Worm (Caenorhabditis elegans): Measurements from ENCODE around the gene mec-18.
A peak's percentile ranks its signal among the peaks of the same experiment; 100 is the strongest.

Gene mec-18

ce11 chrX:4245124-4245523 is 28.9 kb downstream of the mec-18 start:
- TF ChIP-seq nhr-80 (tag; optimal IDR thresholded peaks at IDR 0.05), result peak; percentile 87
- peak; percentile 33; the same call in 1 of the 2 replicates for TF ChIP-seq lin-26 (GFP tag; IDR thresholded peaks at IDR 0.05)
- peak in 1 of 2 experiments; percentile 56 for TF ChIP-seq let-607 (tag; optimal IDR thresholded peaks at IDR 0.05)
- TF ChIP-seq atf-7 (tag; optimal IDR thresholded peaks at IDR 0.05), result peak; percentile 49
- no peak for TF ChIP-seq hrde-1 (tag; optimal IDR thresholded peaks at IDR 0.05; ENCODE audit: borderline replicate concordance)
- TF ChIP-seq cebp-1 (GFP tag; IDR thresholded peaks at IDR 0.05), result 0 out of 2 replicates have a peak, but pooled peaks have one; percentile 16
- peak; percentile 41 for TF ChIP-seq cebp-1 (tag; optimal IDR thresholded peaks at IDR 0.05)
- 0 out of 2 replicates have a peak, but pooled peaks have one; percentile 15 for TF ChIP-seq nfyb-1 (GFP tag; IDR thresholded peaks at IDR 0.05)
- peak; percentile 8 for TF ChIP-seq unc-62 (GFP tag; optimal IDR thresholded peaks at IDR 0.05)
- no peak for TF ChIP-seq sea-2 (GFP tag; IDR thresholded peaks at IDR 0.05)
- TF ChIP-seq chd-7 (tag; optimal IDR thresholded peaks at IDR 0.05), result peak; percentile 1

- TF ChIP-seq Y53G8AR.9 (GFP tag; conservative IDR thresholded peaks at IDR 0.05) (0 out of 2 replicates have a peak, but pooled peaks have one; percentile 35), lag-1 (GFP tag; IDR thresholded peaks at IDR 0.05) (no peak), K12H6.12 (tag; optimal IDR thresholded peaks at IDR 0.05) (no peak)
Measured at ce11 chrX:4244489-4245123, 29.4 kb downstream of the mec-18 start.

ce11 chrX:4238971-4239370 is 35.0 kb downstream of the mec-18 start:
- no peak for TF ChIP-seq lsy-27 (tag; optimal IDR thresholded peaks at IDR 0.05; ENCODE audit: borderline replicate concordance, insufficient read depth)
- TF ChIP-seq madf-10 (tag; optimal IDR thresholded peaks at IDR 0.05), result no peak
- TF ChIP-seq dpl-1 (GFP tag; optimal IDR thresholded peaks at IDR 0.05), result no peak
- no peak for TF ChIP-seq ceh-27 (GFP tag; optimal IDR thresholded peaks at IDR 0.05)
- no peak for TF ChIP-seq rcor-1 (GFP tag; IDR thresholded peaks at IDR 0.05)
- TF ChIP-seq sea-2 (GFP tag; IDR thresholded peaks at IDR 0.05), result no peak

ce11 chrX:4235752-4236151 is 38.3 kb downstream of the mec-18 start, which contains the start of gene rab-37:
Gene rab-37, minus strand, starts transcription at chrX:4235852.
- TF ChIP-seq lir-1 (GFP tag; conservative IDR thresholded peaks at IDR 0.05) (no peak), ets-4 (GFP tag; optimal IDR thresholded peaks at IDR 0.05) (no peak), rpc-1 (optimal IDR thresholded peaks at IDR 0.05) (no peak), rpc-1 (tag; optimal IDR thresholded peaks at IDR 0.05) (no peak), snpc-4 (GFP tag; optimal IDR thresholded peaks at IDR 0.05) (no peak), snpc-4 (tag; optimal IDR thresholded peaks at IDR 0.05) (no peak), F57A8.1 (GFP tag; optimal IDR thresholded peaks at IDR 0.05) (no peak), F52B5.7 (tag; optimal IDR thresholded peaks at IDR 0.05) (no peak), ztf-25 (GFP tag; IDR thresholded peaks at IDR 0.05) (no peak), nhr-80 (tag; optimal IDR thresholded peaks at IDR 0.05) (no peak), let-526 (GFP tag; IDR thresholded peaks at IDR 0.05) (no peak), zfh-2 (GFP tag; conservative IDR thresholded peaks at IDR 0.05) (no peak), F22D6.2 (tag; optimal IDR thresholded peaks at IDR 0.05) (no peak), athp-1 (tag; optimal IDR thresholded peaks at IDR 0.05) (no peak)
